Worm (Caenorhabditis elegans): ENCODE data around the gene K08E7.5.

The K08E7.5 gene

DNA sequence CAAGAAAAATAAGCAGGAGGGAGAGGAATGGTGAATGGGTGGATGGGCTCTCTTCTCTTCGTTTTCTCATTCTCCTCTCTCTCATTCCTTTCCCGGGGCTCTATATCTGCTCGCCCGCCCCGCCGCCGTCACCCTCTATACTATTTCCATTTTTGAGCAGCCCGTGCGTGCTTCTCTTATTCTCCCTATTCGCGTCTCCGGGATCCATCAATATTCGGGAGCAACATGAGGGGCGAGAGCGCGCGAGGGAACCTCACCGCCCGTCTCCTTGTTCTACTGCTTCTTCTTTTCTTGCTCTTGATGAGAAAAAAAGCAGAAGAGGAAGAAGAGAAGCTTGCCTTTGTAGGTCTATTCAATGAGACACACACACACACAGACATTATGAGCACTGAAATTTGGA lies 11.0 kb downstream of the K08E7.5 start:
- TF ChIP-seq swsn-7 (tag; optimal IDR thresholded peaks at IDR 0.05) (peak; percentile 21), fkh-4 (tag; optimal IDR thresholded peaks at IDR 0.05; ENCODE audit: borderline replicate concordance) (no peak), fkh-8 (tag; optimal IDR thresholded peaks at IDR 0.05) (peak; percentile 65), C34B4.2 (tag; optimal IDR thresholded peaks at IDR 0.05) (no peak), fkh-10 (GFP tag; optimal IDR thresholded peaks at IDR 0.05) (peak; percentile 63), isw-1 (GFP tag; IDR thresholded peaks at IDR 0.05) (peak; percentile 26), nhr-90 (tag; optimal IDR thresholded peaks at IDR 0.05; ENCODE audit: poor library complexity) (no peak), ztf-11 (tag; optimal IDR thresholded peaks at IDR 0.05) (no peak), unc-86 (tag; optimal IDR thresholded peaks at IDR 0.05) (peak; percentile 36), lin-14 (GFP tag; optimal IDR thresholded peaks at IDR 0.05) (peak; percentile 91), lin-39 (tag; optimal IDR thresholded peaks at IDR 0.05) (no peak), efl-1 (optimal IDR thresholded peaks at IDR 0.05) (no peak), efl-1 (GFP tag; optimal IDR thresholded peaks at IDR 0.05 in 1 of 2) (peak in 1 of 2 experiments; percentile 11), dpl-1 (GFP tag; optimal IDR thresholded peaks at IDR 0.05) (peak in 1 of 3 experiments; percentile 1), mep-1 (tag; optimal IDR thresholded peaks at IDR 0.05) (peak; percentile 34), lin-35 (GFP tag; optimal IDR thresholded peaks at IDR 0.05) (peak in 1 of 2 experiments; percentile 33), ceh-63 (GFP tag; optimal IDR thresholded peaks at IDR 0.05) (no peak), snu-23 (GFP tag; optimal IDR thresholded peaks at IDR 0.05) (peak; percentile 19), nhr-237 (tag; optimal IDR thresholded peaks at IDR 0.05) (no peak), ceh-82 (tag; optimal IDR thresholded peaks at IDR 0.05) (peak in 1 of 3 experiments; percentile 45), ceh-88 (GFP tag; IDR thresholded peaks at IDR 0.05) (no peak), nhr-20 (tag; optimal IDR thresholded peaks at IDR 0.05) (no peak)

DNA sequence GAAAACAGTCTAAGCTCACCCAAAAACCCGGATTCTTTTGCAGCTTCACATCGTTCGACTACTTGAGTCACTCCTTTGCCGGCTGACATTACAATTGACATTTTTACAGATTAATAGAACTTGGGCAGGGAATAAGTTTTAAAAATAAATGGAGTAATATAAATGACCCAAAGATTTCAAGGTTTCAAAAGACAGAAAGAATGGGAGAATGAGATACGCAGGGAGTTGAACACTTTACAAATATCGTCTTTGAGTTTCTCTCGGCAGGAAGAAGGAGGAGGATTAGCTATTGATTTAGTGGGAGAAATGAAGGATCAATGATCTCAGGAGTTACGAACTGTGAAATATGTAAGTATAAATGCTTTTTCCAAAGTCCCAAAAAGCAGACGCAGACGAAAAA lies 12.8 kb downstream of the K08E7.5 start, which contains the start of gene K08E7.8:
TSS of gene K08E7.8 (minus strand) at position 101 of the 400 bp plus-strand sequence.
- no peak for TF ChIP-seq mab-9 (GFP tag; IDR thresholded peaks at IDR 0.05)
- TF ChIP-seq lin-15B (tag; optimal IDR thresholded peaks at IDR 0.05): no peak
- TF ChIP-seq dpl-1 (GFP tag; optimal IDR thresholded peaks at IDR 0.05): no peak
- no peak for TF ChIP-seq tlp-1 (tag; optimal IDR thresholded peaks at IDR 0.05)
- no peak for TF ChIP-seq nhr-237 (tag; optimal IDR thresholded peaks at IDR 0.05)
- TF ChIP-seq snpc-4 (tag; optimal IDR thresholded peaks at IDR 0.05): no peak
- TF ChIP-seq mef-2 (tag; optimal IDR thresholded peaks at IDR 0.05): no peak
- no peak for TF ChIP-seq nhr-84 (tag; optimal IDR thresholded peaks at IDR 0.05)
- TF ChIP-seq unc-62 (GFP tag; optimal IDR thresholded peaks at IDR 0.05): no peak
- TF ChIP-seq alr-1 (tag; optimal IDR thresholded peaks at IDR 0.05; ENCODE audit: borderline replicate concordance): no peak
- no peak for TF ChIP-seq C16A3.4 (tag; optimal IDR thresholded peaks at IDR 0.05)
- TF ChIP-seq ets-5 (GFP tag; IDR thresholded peaks at IDR 0.05): no peak

DNA sequence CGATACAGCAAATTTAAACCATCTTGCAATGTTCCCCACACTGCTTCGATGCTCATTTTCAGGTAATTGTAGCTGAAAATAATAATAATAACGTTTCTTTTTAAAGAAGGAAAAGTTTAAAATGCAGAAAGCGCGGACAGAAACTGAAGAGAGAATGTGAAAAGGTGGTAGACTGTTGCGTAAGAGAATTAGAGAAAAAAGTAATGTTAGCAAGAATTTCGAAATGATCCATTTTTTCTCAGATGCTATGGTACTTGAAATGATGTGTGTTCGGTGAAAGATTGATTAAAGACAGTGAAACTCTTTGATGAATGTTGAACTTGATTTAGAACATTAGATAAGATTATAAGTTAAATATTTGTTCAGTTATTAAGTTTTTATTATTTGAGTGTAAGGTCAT lies 17.2 kb downstream of the K08E7.5 start, which contains the start of gene cul-6:
TSS of gene cul-6 (minus strand) at position 79 of the 400 bp plus-strand sequence.
- TF ChIP-seq mef-2 (tag; optimal IDR thresholded peaks at IDR 0.05) (no peak), ets-5 (GFP tag; IDR thresholded peaks at IDR 0.05) (no peak), efl-1 (optimal IDR thresholded peaks at IDR 0.05) (no peak), efl-1 (GFP tag; optimal IDR thresholded peaks at IDR 0.05 in 1 of 2) (peak in 1 of 2 experiments; percentile 74)

DNA sequence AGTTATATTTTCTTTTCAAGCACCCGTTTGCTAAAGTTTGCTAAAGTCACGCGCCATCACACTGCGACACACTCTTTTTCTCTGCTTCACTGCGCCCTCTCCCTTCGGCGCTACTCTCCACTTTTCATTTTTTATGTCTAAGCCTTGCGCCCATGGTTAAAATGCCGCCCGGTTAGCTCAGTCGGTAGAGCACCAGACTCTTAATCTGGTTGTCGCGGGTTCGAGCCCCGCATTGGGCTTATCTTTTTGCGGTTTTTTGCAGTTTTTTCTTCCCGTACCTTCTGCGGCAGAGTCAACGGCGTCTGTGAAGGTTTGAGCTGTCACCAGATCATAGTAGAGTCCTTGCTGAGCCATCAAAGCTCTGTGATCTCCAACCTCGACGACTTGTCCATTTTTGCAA lies 21.4 kb downstream of the K08E7.5 start:
- TF ChIP-seq sox-4 (tag; optimal IDR thresholded peaks at IDR 0.05) (peak; percentile 56), efl-1 (optimal IDR thresholded peaks at IDR 0.05) (peak; percentile 71 to 73), efl-1 (GFP tag; optimal IDR thresholded peaks at IDR 0.05 in 1 of 2) (peak; percentile 59 to 96), nhr-85 (tag) (no peak), aha-1 (tag; optimal IDR thresholded peaks at IDR 0.05) (no peak), lin-39 (tag; optimal IDR thresholded peaks at IDR 0.05) (no peak), alr-1 (tag; optimal IDR thresholded peaks at IDR 0.05; ENCODE audit: borderline replicate concordance) (no peak), isw-1 (GFP tag; IDR thresholded peaks at IDR 0.05) (peak; percentile 74), dsc-1 (tag; optimal IDR thresholded peaks at IDR 0.05) (peak; percentile 73), hlh-17 (GFP tag; optimal IDR thresholded peaks at IDR 0.05; ENCODE audit: borderline replicate concordance) (no peak), snpc-4 (tag; optimal IDR thresholded peaks at IDR 0.05) (peak; percentile 42), hlh-4 (tag; optimal IDR thresholded peaks at IDR 0.05) (no peak), zag-1 (tag; optimal IDR thresholded peaks at IDR 0.05) (no peak), nhr-12 (tag; optimal IDR thresholded peaks at IDR 0.05) (no peak), rnt-1 (tag; optimal IDR thresholded peaks at IDR 0.05) (peak; percentile 93), mdl-1 (tag; optimal IDR thresholded peaks at IDR 0.05) (peak in 1 of 2 experiments; percentile 83), unc-130 (tag; optimal IDR thresholded peaks at IDR 0.05) (no peak), C04F5.9 (tag; optimal IDR thresholded peaks at IDR 0.05) (no peak), hpl-2 (GFP tag; optimal IDR thresholded peaks at IDR 0.05) (no peak), lin-13 (GFP tag; optimal IDR thresholded peaks at IDR 0.05) (peak; percentile 21), nhr-77 (tag; optimal IDR thresholded peaks at IDR 0.05) (peak; percentile 22), mef-2 (tag; optimal IDR thresholded peaks at IDR 0.05) (peak; percentile 52), C34B4.2 (tag; optimal IDR thresholded peaks at IDR 0.05) (no peak)
